Fruit fly (Drosophila melanogaster) whole organism, embryonic: Measurements from ENCODE around the gene wdb.

ENCODE experiments used
- Abd-B ChIP-seq: fragments of 200-800 bp; sonication (Bioruptor generic); optimal IDR thresholded peaks from 2 replicates; lab custom pipeline; 2018; ENCODE audit warnings: missing biosample characterization, mild to moderate bottlenecking, missing genetic modification characterization, moderate library complexity
- CG10366 ChIP-seq: fragments of 200-800 bp; sonication (Bioruptor generic); IDR thresholded peaks from 2 replicates; pipeline ENCODE4 v1.3.6; 2022; ENCODE audit warnings: missing biosample characterization, missing genetic modification characterization
- CG11456 ChIP-seq: fragments of 200-800 bp; sonication (Bioruptor generic); IDR thresholded peaks from 3 replicates; pipeline ENCODE4 v1.3.6; 2022; ENCODE audit warnings: missing biosample characterization, missing genetic modification characterization
- CG15073 ChIP-seq: fragments of 200-800 bp; sonication (Bioruptor generic); optimal IDR thresholded peaks from 2 replicates; lab custom pipeline; 2016; ENCODE audit warnings: missing biosample characterization, missing genetic modification characterization
- CG16813 ChIP-seq: fragments of 200-800 bp; sonication (Bioruptor generic); IDR thresholded peaks from 3 replicates; pipeline ENCODE4 v1.3.6; 2022; ENCODE audit warnings: missing biosample characterization, missing genetic modification characterization; ENCODE audit not compliant: partially characterized antibody
- CG16815 ChIP-seq: fragments of 200-800 bp; sonication (Bioruptor generic); optimal IDR thresholded peaks from 3 replicates; lab custom pipeline; 2017; ENCODE audit warnings: missing biosample characterization, mild to moderate bottlenecking, missing genetic modification characterization
- CG18262 ChIP-seq: fragments of 200-800 bp; optimal IDR thresholded peaks from 3 replicates; lab custom pipeline; 2019; ENCODE audit warnings: missing biosample characterization, mild to moderate bottlenecking, missing genetic modification characterization, moderate library complexity
- CG30020 ChIP-seq: fragments of 200-800 bp; optimal IDR thresholded peaks from 2 replicates; lab custom pipeline; 2019; ENCODE audit warnings: missing biosample characterization, mild to moderate bottlenecking, missing genetic modification characterization, moderate library complexity
- CG3847 ChIP-seq: fragments of 200-800 bp; sonication (Bioruptor generic); IDR thresholded peaks from 2 replicates; pipeline ENCODE4 v1.3.6; 2022; ENCODE audit warnings: missing biosample characterization, missing genetic modification characterization
- CG5245 ChIP-seq: fragments of 200-800 bp; sonication (Bioruptor generic); optimal IDR thresholded peaks from 3 replicates; lab custom pipeline; 2016; ENCODE audit warnings: missing biosample characterization, missing genetic modification characterization
- CG6689 ChIP-seq: fragments of 200-800 bp; sonication (Bioruptor generic); IDR thresholded peaks from 2 replicates; pipeline ENCODE4 v1.3.6; 2022; ENCODE audit warnings: missing biosample characterization, missing genetic modification characterization
- CG7839 ChIP-seq: fragments of 200-800 bp; sonication (Bioruptor generic); optimal IDR thresholded peaks from 3 replicates; lab custom pipeline; 2018; ENCODE audit warnings: missing biosample characterization, mild to moderate bottlenecking, missing genetic modification characterization, moderate library complexity
- CrebB ChIP-seq: fragments of 200-800 bp; sonication (Bioruptor generic); optimal IDR thresholded peaks from 3 replicates; lab custom pipeline; 2018; ENCODE audit warnings: missing biosample characterization, mild to moderate bottlenecking, missing genetic modification characterization
- D19A ChIP-seq: fragments of 200-800 bp; optimal IDR thresholded peaks from 3 replicates; lab custom pipeline; 2019; ENCODE audit warnings: missing biosample characterization, mild to moderate bottlenecking, missing genetic modification characterization, moderate library complexity
- D19B ChIP-seq: fragments of 200-800 bp; sonication (Bioruptor generic); optimal IDR thresholded peaks from 2 replicates; lab custom pipeline; 2017; ENCODE audit warnings: missing biosample characterization, mild to moderate bottlenecking, missing genetic modification characterization
- Dfd ChIP-seq, 2 experiments: fragments of >200 bp; optimal IDR thresholded peaks; 2 replicates each; lab custom pipeline; 2017; ENCODE audit warnings: missing biosample characterization in 2 of 2, missing genetic modification characterization in 2 of 2
- Elba2 ChIP-seq: fragments of 200-800 bp; sonication (Bioruptor generic); optimal IDR thresholded peaks from 3 replicates; lab custom pipeline; 2016; ENCODE audit warnings: missing biosample characterization, missing genetic modification characterization
- Ets65A ChIP-seq: fragments of 200-800 bp; sonication (Bioruptor generic); peaks from one replicate; lab custom pipeline; 2016; ENCODE audit warnings: missing biosample characterization, missing genetic modification characterization
- Hey ChIP-seq: fragments of 200-800 bp; sonication (Bioruptor generic); optimal IDR thresholded peaks from 3 replicates; lab custom pipeline; 2018; ENCODE audit warnings: missing biosample characterization, mild to moderate bottlenecking, missing genetic modification characterization
- Hmx ChIP-seq: fragments of 200-800 bp; sonication (Bioruptor generic); optimal IDR thresholded peaks from 2 replicates; lab custom pipeline; 2016; ENCODE audit warnings: missing biosample characterization, missing genetic modification characterization
- NfI ChIP-seq: fragments of 200-800 bp; sonication (Bioruptor generic); optimal IDR thresholded peaks from 3 replicates; lab custom pipeline; 2018; ENCODE audit warnings: missing biosample characterization, mild to moderate bottlenecking, missing genetic modification characterization, moderate library complexity
- Rfx ChIP-seq: fragments of 200-800 bp; sonication (Bioruptor generic); IDR thresholded peaks from 2 replicates; pipeline ENCODE4 v1.3.6; 2022; ENCODE audit warnings: missing biosample characterization, missing genetic modification characterization
- Rx ChIP-seq: fragments of 200-800 bp; sonication (Bioruptor generic); IDR thresholded peaks from 2 replicates; pipeline ENCODE4 v1.3.6; 2022; ENCODE audit warnings: missing biosample characterization, missing genetic modification characterization
- ab ChIP-seq: fragments of 200-800 bp; sonication (Bioruptor generic); optimal IDR thresholded peaks from 2 replicates; lab custom pipeline; 2016; ENCODE audit warnings: missing biosample characterization, missing genetic modification characterization
- ap ChIP-seq: fragments of 200-800 bp; sonication (Bioruptor generic); IDR thresholded peaks from 2 replicates; pipeline ENCODE4 v1.3.6; 2022; ENCODE audit warnings: missing biosample characterization, missing genetic modification characterization
- cg ChIP-seq: fragments of 200-800 bp; sonication (Bioruptor generic); optimal IDR thresholded peaks from 3 replicates; lab custom pipeline; 2019; ENCODE audit warnings: missing biosample characterization, mild to moderate bottlenecking, missing genetic modification characterization, moderate library complexity
- crc ChIP-seq: fragments of 200-800 bp; sonication (Bioruptor generic); optimal IDR thresholded peaks from 2 replicates; lab custom pipeline; 2016; ENCODE audit warnings: missing biosample characterization, missing genetic modification characterization
- fd64A ChIP-seq: fragments of 200-800 bp; sonication (Bioruptor generic); optimal IDR thresholded peaks from 3 replicates; lab custom pipeline; 2018; ENCODE audit warnings: missing biosample characterization, mild to moderate bottlenecking, missing genetic modification characterization
- hkb ChIP-seq, 2 experiments: fragments of 200-800 bp in 1 of 2; fragments of >200 bp in 1 of 2; sonication (Bioruptor generic) in 1 of 2; IDR thresholded peaks in 1 of 2; optimal IDR thresholded peaks in 1 of 2; 2 replicates each; pipeline versions ENCODE4 v1.3.6 to Lab custom; 2017 to 2022; ENCODE audit warnings: missing biosample characterization in 1 of 2, missing genetic modification characterization in 1 of 2
- jumu ChIP-seq: fragments of 200-800 bp; sonication (Bioruptor generic); optimal IDR thresholded peaks from 3 replicates; lab custom pipeline; 2016; ENCODE audit warnings: missing biosample characterization, missing genetic modification characterization
- onecut ChIP-seq: fragments of 200-800 bp; sonication (Bioruptor generic); IDR thresholded peaks from 2 replicates; pipeline ENCODE4 v1.3.6; 2022; ENCODE audit warnings: missing biosample characterization, missing genetic modification characterization
- org-1 ChIP-seq: fragments of 200-800 bp; sonication (Bioruptor generic); optimal IDR thresholded peaks from 2 replicates; lab custom pipeline; 2017; ENCODE audit warnings: missing biosample characterization, missing genetic modification characterization
- pros ChIP-seq: fragments of 200-800 bp; sonication (Bioruptor generic); optimal IDR thresholded peaks from 3 replicates; lab custom pipeline; 2019; ENCODE audit warnings: missing biosample characterization, mild to moderate bottlenecking, missing genetic modification characterization, moderate library complexity
- rib ChIP-seq: fragments of 200-800 bp; sonication (Bioruptor generic); IDR thresholded peaks from 2 replicates; pipeline ENCODE4 v1.3.6; 2022; ENCODE audit warnings: missing biosample characterization, missing genetic modification characterization
- row ChIP-seq: fragments of 200-800 bp; sonication (Bioruptor generic); IDR thresholded peaks from 3 replicates; pipeline ENCODE4 v1.3.6; 2022; ENCODE audit warnings: missing biosample characterization, missing genetic modification characterization
- sob ChIP-seq: fragments of 200-800 bp; sonication (Bioruptor generic); IDR thresholded peaks from 2 replicates; pipeline ENCODE4 v1.3.6; 2022; ENCODE audit warnings: missing biosample characterization, missing genetic modification characterization
- sug ChIP-seq: fragments of 200-800 bp; optimal IDR thresholded peaks from 2 replicates; lab custom pipeline; 2019; ENCODE audit warnings: missing biosample characterization, mild to moderate bottlenecking, missing genetic modification characterization, moderate library complexity
- tll ChIP-seq, 2 experiments: fragments of 200-800 bp in 1 of 2; fragments of >200 bp in 1 of 2; sonication (Bioruptor generic) in 1 of 2; optimal IDR thresholded peaks; 2 replicates each; lab custom pipeline; 2017 to 2019; ENCODE audit warnings: missing biosample characterization in 2 of 2, missing genetic modification characterization in 2 of 2, mild to moderate bottlenecking in 1 of 2, moderate library complexity in 1 of 2

Gene wdb

dm6 chr3R:27542197-27542596 is 39.8 kb downstream of the wdb start, which contains the start of gene Gr98b:
Gene Gr98b, plus strand, starts transcription at chr3R:27542497.
- no peak for TF ChIP-seq Hmx
- TF ChIP-seq CG3847 (GFP tag; lab: Robert Waterston, UW) = no peak
- TF ChIP-seq CG7839 (tag; lab: Kevin White, UChicago) = no peak
- TF ChIP-seq ab = no peak
- TF ChIP-seq NfI (GFP tag; lab: Kevin White, UChicago) = no peak
- TF ChIP-seq tll (GFP tag; optimal IDR thresholded peaks at IDR 0.05; lab: Kevin White, UChicago) = no peak
- TF ChIP-seq sob (GFP tag; lab: Robert Waterston, UW) = no peak
- no peak for TF ChIP-seq sug (tag; lab: Kevin White, UChicago)
- no peak for TF ChIP-seq hkb (optimal IDR thresholded peaks at IDR 0.05; lab: Kevin White, UChicago)
- TF ChIP-seq hkb (GFP tag; IDR thresholded peaks at IDR 0.05; lab: Robert Waterston, UW) = no peak
- no peak for TF ChIP-seq Abd-B (GFP tag; lab: Kevin White, UChicago)
- no peak for TF ChIP-seq D19A
- no peak for TF ChIP-seq CG11456 (GFP tag; lab: Robert Waterston, UW)
- TF ChIP-seq jumu = no peak
- no peak for TF ChIP-seq rib (GFP tag; lab: Robert Waterston, UW)
- no peak for TF ChIP-seq cg (GFP tag; lab: Kevin White, UChicago)
- TF ChIP-seq org-1 = no peak
- TF ChIP-seq Ets65A (GFP tag; lab: Kevin White, UChicago) = no peak
- no peak for TF ChIP-seq CG15073
- no peak for TF ChIP-seq CG5245
- TF ChIP-seq Elba2 = no peak

dm6 chr3R:27533225-27533624 is 48.8 kb downstream of the wdb start:
- TF ChIP-seq D19B (no peak), crc (no peak), Rx (GFP tag; lab: Robert Waterston, UW) (no peak), Hey (tag; lab: Kevin White, UChicago) (no peak), CG6689 (GFP tag; lab: Robert Waterston, UW) (no peak), CG30020 (tag; lab: Kevin White, UChicago) (no peak), fd64A (GFP tag; lab: Kevin White, UChicago) (no peak), CG18262 (tag; lab: Kevin White, UChicago) (no peak), ap (GFP tag; lab: Robert Waterston, UW) (no peak), CrebB (no peak)

- TF ChIP-seq Dfd (GFP tag; optimal IDR thresholded peaks at IDR 0.05; lab: Kevin White, UChicago) = no peak
- TF ChIP-seq CG10366 (GFP tag; lab: Robert Waterston, UW) = no peak
- no peak for TF ChIP-seq row (GFP tag; lab: Robert Waterston, UW)
- peak; percentile 93 for TF ChIP-seq onecut (GFP tag; lab: Robert Waterston, UW)
- no peak for TF ChIP-seq CG16815 (GFP tag; lab: Kevin White, UChicago)
- TF ChIP-seq Rfx (GFP tag; lab: Robert Waterston, UW) = peak; percentile 60
- peak; percentile 11 for TF ChIP-seq pros (GFP tag; lab: Kevin White, UChicago)
- TF ChIP-seq CG16813 (GFP tag; lab: Robert Waterston, UW) = no peak
These were observed 61.6 kb downstream of the wdb start, which contains the start of gene CG12885 for dm6 chr3R:27520415-27520916. Gene CG12885, plus strand, starts transcription at chr3R:27520866.
